Fruit fly (Drosophila melanogaster): ENCODE data around the gene rod.

dm6 chr3R:31550910-31551309 lies 29.8 kb upstream of the rod start:
- TF ChIP-seq psq (optimal IDR thresholded peaks at IDR 0.05) (no peak), Myc (optimal IDR thresholded peaks at IDR 0.05) (no peak), Sin3A (optimal IDR thresholded peaks at IDR 0.05) (no peak)
